Worm (Caenorhabditis elegans) whole organism, L4 larva: ENCODE measurements around the gene R05G6.4.

Experiments used
- T20F7.1 ChIP-seq: fragments of 200-800 bp; sonication (Bioruptor generic); optimal IDR thresholded peaks from 2 replicates; lab custom pipeline; 2018; ENCODE audit warnings: mild to moderate bottlenecking, missing genetic modification characterization, missing compliant biosample characterization
- ZK337.2 ChIP-seq: fragments of 200-800 bp; sonication (Bioruptor generic); IDR thresholded peaks from 2 replicates; pipeline ENCODE4 v1.3.6; 2022; ENCODE audit warnings: missing genetic modification reagents, missing genetic modification characterization, missing compliant biosample characterization
- aly-2 ChIP-seq: sonication (generic microtip); optimal IDR thresholded peaks from 2 replicates; lab custom pipeline; 2018; ENCODE audit warnings: missing biosample characterization, missing genetic modification characterization
- arid-1 ChIP-seq: fragments of 200-800 bp; sonication (Bioruptor generic); conservative IDR thresholded peaks from 2 replicates; pipeline ENCODE4 v1.3.6; 2022; ENCODE audit warnings: missing genetic modification reagents, missing genetic modification characterization, missing compliant biosample characterization
- ceh-32 ChIP-seq: sonication (generic microtip); optimal IDR thresholded peaks from 2 replicates; lab custom pipeline; 2016; ENCODE audit warnings: mild to moderate bottlenecking, missing genetic modification characterization, missing compliant biosample characterization; ENCODE audit not compliant: poor library complexity
- dmd-6 ChIP-seq: fragments of 200-800 bp; sonication (Bioruptor generic); IDR thresholded peaks from 2 replicates; pipeline ENCODE4 v1.3.6; 2022; ENCODE audit warnings: missing genetic modification reagents, missing genetic modification characterization, missing compliant biosample characterization
- dmd-8 ChIP-seq: fragments of 200-800 bp; sonication (Bioruptor generic); IDR thresholded peaks from 2 replicates; pipeline ENCODE4 v1.3.6; 2022; ENCODE audit warnings: missing genetic modification characterization, missing compliant biosample characterization
- dmd-9 ChIP-seq: fragments of 200-800 bp; sonication (Bioruptor generic); IDR thresholded peaks from 2 replicates; pipeline ENCODE4 v1.3.6; 2022; ENCODE audit warnings: missing genetic modification reagents, missing genetic modification characterization, missing compliant biosample characterization
- dve-1 ChIP-seq: sonication (generic microtip); optimal IDR thresholded peaks from 2 replicates; lab custom pipeline; 2017; ENCODE audit warnings: antibody characterized with exemption, mild to moderate bottlenecking, missing genetic modification characterization, missing compliant biosample characterization; ENCODE audit not compliant: insufficient read depth
- fos-1 ChIP-seq: fragments of 150-350 bp; optimal IDR thresholded peaks from 2 replicates; lab custom pipeline; 2014; ENCODE audit warnings: missing biosample characterization, missing genetic modification characterization
- hif-1 ChIP-seq, 2 experiments: sonication (generic microtip); optimal IDR thresholded peaks; 2 replicates each; lab custom pipeline; 2016 to 2017; ENCODE audit warnings: missing compliant biosample characterization in 2 of 2, missing genetic modification characterization in 2 of 2, missing genetic modification reagents in 2 of 2, missing genotype in 2 of 2, mild to moderate bottlenecking in 1 of 2
- hlh-30 ChIP-seq: sonication (generic microtip); optimal IDR thresholded peaks from 2 replicates; lab custom pipeline; 2017; ENCODE audit warnings: antibody characterized with exemption, mild to moderate bottlenecking, missing genetic modification characterization, missing compliant biosample characterization; ENCODE audit not compliant: insufficient read depth
- jun-1 ChIP-seq: fragments of 150-350 bp; optimal IDR thresholded peaks from 2 replicates; lab custom pipeline; 2014; ENCODE audit warnings: missing biosample characterization, missing genetic modification reagents, missing genetic modification characterization
- lin-15B ChIP-seq: fragments of 150-350 bp; sonication (generic microtip); optimal IDR thresholded peaks from 3 replicates; lab custom pipeline; 2014; ENCODE audit warnings: missing biosample characterization, missing genetic modification characterization
- lin-29 ChIP-seq: fragments of 200-800 bp; sonication (Bioruptor generic); IDR thresholded peaks from 2 replicates; pipeline ENCODE4 v1.3.6; 2022; ENCODE audit warnings: missing genetic modification reagents, missing genetic modification characterization, missing compliant biosample characterization
- lsy-2 ChIP-seq, 2 experiments: fragments of 150-350 bp in 1 of 2; sonication (generic microtip) in 1 of 2; optimal IDR thresholded peaks; 2 replicates each; lab custom pipeline; 2014 to 2017; ENCODE audit warnings: missing biosample characterization in 2 of 2, missing genetic modification characterization in 2 of 2
- mdl-1 ChIP-seq, 2 experiments: fragments of 150-350 bp in 1 of 2; sonication (generic microtip) in 1 of 2; optimal IDR thresholded peaks; 2 replicates each; lab custom pipeline; 2014 to 2017; ENCODE audit warnings: missing biosample characterization in 2 of 2, missing genetic modification characterization in 2 of 2
- nhr-28 ChIP-seq: fragments of 150-350 bp; optimal IDR thresholded peaks from 2 replicates; lab custom pipeline; 2014; ENCODE audit warnings: missing biosample characterization, missing genetic modification characterization
- nhr-41 ChIP-seq: fragments of 200-800 bp; sonication (Bioruptor generic); IDR thresholded peaks from 2 replicates; pipeline ENCODE4 v1.3.6; 2022; ENCODE audit warnings: missing genetic modification reagents, missing genetic modification characterization, missing compliant biosample characterization
- pqm-1 ChIP-seq: sonication (generic microtip); optimal IDR thresholded peaks from 2 replicates; lab custom pipeline; 2017; ENCODE audit warnings: missing biosample characterization, missing genetic modification characterization
- sdz-12 ChIP-seq: fragments of 200-800 bp; sonication (Bioruptor generic); optimal IDR thresholded peaks from 2 replicates; lab custom pipeline; 2018; ENCODE audit warnings: mild to moderate bottlenecking, missing genetic modification characterization, missing compliant biosample characterization
- skn-1 ChIP-seq: fragments of 150-350 bp; optimal IDR thresholded peaks from 2 replicates; lab custom pipeline; 2014; ENCODE audit warnings: missing biosample characterization, missing genetic modification characterization
- snpc-4 ChIP-seq: fragments of 150-350 bp; optimal IDR thresholded peaks from 2 replicates; lab custom pipeline; 2014; ENCODE audit warnings: missing biosample characterization, missing genetic modification characterization
- spr-3 ChIP-seq: fragments of 200-800 bp; sonication (Bioruptor generic); optimal IDR thresholded peaks from 2 replicates; lab custom pipeline; 2018; ENCODE audit warnings: mild to moderate bottlenecking, missing genetic modification characterization, missing compliant biosample characterization
- tra-1 ChIP-seq: fragments of 200-800 bp; sonication (Bioruptor generic); IDR thresholded peaks from 2 replicates; pipeline ENCODE4 v1.3.6; 2022; ENCODE audit warnings: missing genetic modification reagents, missing genetic modification characterization, missing compliant biosample characterization
- unc-130 ChIP-seq: sonication (generic microtip); optimal IDR thresholded peaks from 2 replicates; lab custom pipeline; 2016; ENCODE audit warnings: missing genetic modification reagents, missing genetic modification characterization, missing compliant biosample characterization
- unc-62 ChIP-seq, 3 experiments: fragments of 150-350 bp in 1 of 3; sonication (generic microtip); optimal IDR thresholded peaks in 2 of 3; peaks in 1 of 3; 1 replicate in 1 of 3; 2 replicates in 2 of 3; lab custom pipeline; 2014 to 2017; ENCODE audit warnings: missing biosample characterization in 3 of 3, missing genetic modification characterization in 3 of 3, missing genetic modification reagents in 3 of 3, missing genotype in 1 of 3
- zip-11 ChIP-seq: fragments of 200-800 bp; sonication (Bioruptor generic); IDR thresholded peaks from 2 replicates; pipeline ENCODE4 v1.3.6; 2022; ENCODE audit warnings: missing genetic modification characterization, missing compliant biosample characterization
- ztf-11 ChIP-seq: fragments of 150-350 bp; optimal IDR thresholded peaks from 2 replicates; lab custom pipeline; 2014; ENCODE audit warnings: missing biosample characterization, missing genetic modification characterization

R05G6.4 gene

DNA sequence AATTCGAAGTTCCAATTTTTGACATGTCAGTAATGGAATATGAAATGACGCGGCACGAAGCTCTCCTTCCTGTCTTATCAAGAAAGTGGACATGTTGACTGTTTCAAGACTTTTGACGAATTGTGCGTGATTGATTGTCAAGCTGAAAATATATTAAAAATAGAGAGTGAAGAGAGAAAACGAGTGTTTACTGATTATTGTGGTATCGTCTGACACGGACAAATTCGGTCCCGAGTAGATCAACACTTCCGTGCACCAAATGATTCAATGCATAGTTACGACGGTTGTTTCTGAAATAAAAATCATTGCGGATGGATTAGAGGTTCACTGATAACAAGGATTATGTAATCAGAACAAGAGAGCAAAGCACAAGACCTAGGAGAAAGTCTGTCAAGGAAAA lies 45.9 kb upstream of the R05G6.4 start:
- TF ChIP-seq pqm-1 (tag; lab: Kevin White, UChicago), result peak; percentile 48
- TF ChIP-seq jun-1 (tag; lab: Kevin White, UChicago), result no peak
- TF ChIP-seq tra-1 (GFP tag; lab: Robert Waterston, UW), result 0 out of 2 replicates have a peak, but pooled peaks have one; percentile 15

DNA sequence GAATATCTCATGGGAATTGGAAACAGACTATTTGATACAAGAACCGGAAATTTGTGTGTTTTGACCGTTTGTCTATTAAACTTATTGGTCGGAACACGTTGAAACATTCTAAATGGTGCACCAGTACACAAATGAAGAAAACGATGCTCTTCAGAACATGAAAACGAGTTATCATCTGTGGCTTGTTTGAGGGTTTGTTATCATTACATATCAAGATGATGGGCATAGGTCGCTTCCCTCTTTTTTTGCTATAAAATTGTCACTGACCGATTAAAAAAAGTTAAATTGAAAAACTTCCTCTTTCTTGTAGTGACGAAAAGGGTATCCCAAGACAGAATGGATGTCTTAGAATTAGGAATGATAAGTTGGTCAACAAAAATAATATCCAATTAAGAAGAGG lies 44.4 kb upstream of the R05G6.4 start:
- TF ChIP-seq zip-11 (GFP tag; lab: Robert Waterston, UW), result no peak
- TF ChIP-seq arid-1 (GFP tag; lab: Robert Waterston, UW), result no peak
- no peak for TF ChIP-seq dve-1
- no peak for TF ChIP-seq lin-29 (GFP tag; lab: Robert Waterston, UW)
- TF ChIP-seq ZK337.2 (GFP tag; lab: Robert Waterston, UW), result no peak
- no peak for TF ChIP-seq ztf-11 (tag; lab: Kevin White, UChicago)
- no peak for TF ChIP-seq hif-1 (tag; optimal IDR thresholded peaks at IDR 0.05; lab: Kevin White, UChicago)
- no peak for TF ChIP-seq snpc-4 (tag; lab: Kevin White, UChicago)
- TF ChIP-seq nhr-41 (GFP tag; lab: Robert Waterston, UW), result no peak
- no peak for TF ChIP-seq hlh-30
- TF ChIP-seq unc-62 (GFP tag; optimal IDR thresholded peaks at IDR 0.05 in 1 of 2; lab: Kevin White, UChicago), result peak in 1 of 2 experiments; percentile 9
- TF ChIP-seq unc-62 (tag; optimal IDR thresholded peaks at IDR 0.05; lab: Kevin White, UChicago), result no peak
- TF ChIP-seq ceh-32 (tag; lab: Kevin White, UChicago), result no peak
- TF ChIP-seq fos-1 (tag; lab: Kevin White, UChicago), result no peak
- peak; percentile 72 for TF ChIP-seq pqm-1 (tag; lab: Kevin White, UChicago)
- TF ChIP-seq T20F7.1 (GFP tag; lab: Kevin White, UChicago), result no peak

- TF ChIP-seq dmd-6 (GFP tag; lab: Robert Waterston, UW) (peak; percentile 40), nhr-28 (peak; percentile 12), aly-2 (no peak), unc-62 (GFP tag; optimal IDR thresholded peaks at IDR 0.05 in 1 of 2; lab: Kevin White, UChicago) (peak in 1 of 2 experiments; percentile 85), unc-62 (tag; optimal IDR thresholded peaks at IDR 0.05; lab: Kevin White, UChicago) (no peak), mdl-1 (tag; optimal IDR thresholded peaks at IDR 0.05; lab: Kevin White, UChicago) (peak in 1 of 2 experiments; percentile 12), sdz-12 (GFP tag; lab: Kevin White, UChicago) (no peak)
Measured at ce11 chrIV:7469782-7470413, 43.1 kb upstream of the R05G6.4 start, which contains the start of gene F55G1.7. TSS of gene F55G1.7 (minus strand) at chrIV:7469832.

ce11 chrIV:7473159-7473649 lies 39.8 kb upstream of the R05G6.4 start, which contains the start of the genes plk-3 and F55G1.6:
TSS of gene plk-3 (minus strand) at chrIV:7473209.
TSS of gene F55G1.6 (plus strand) at chrIV:7473517.
- no peak for TF ChIP-seq skn-1 (tag; lab: Kevin White, UChicago)
- peak; percentile 11 for TF ChIP-seq unc-130 (GFP tag; lab: Kevin White, UChicago)

DNA sequence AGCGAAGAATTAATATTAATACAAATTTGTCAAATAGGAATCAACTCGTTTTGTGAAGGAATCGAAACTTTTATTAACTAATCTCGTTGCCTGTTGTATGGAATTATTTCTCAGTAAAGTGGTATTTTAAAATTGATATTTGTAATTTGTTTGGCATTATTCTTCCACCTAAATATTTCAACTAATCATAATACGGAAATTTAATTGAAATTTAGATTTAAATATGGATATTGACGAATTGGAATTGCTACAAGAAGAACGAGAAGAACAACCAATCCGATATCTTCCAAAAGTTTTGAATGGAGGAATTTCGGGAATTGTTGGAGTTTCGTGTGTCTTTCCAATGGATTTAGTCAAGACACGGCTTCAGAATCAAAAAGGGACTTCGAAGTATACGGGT lies 38.2 kb upstream of the R05G6.4 start, which contains the start of gene slc-25A18.2:
Gene slc-25A18.2, plus strand, starts transcription at position 216 of the 400 bp plus-strand sequence.
- TF ChIP-seq unc-62 (GFP tag; optimal IDR thresholded peaks at IDR 0.05 in 1 of 2; lab: Kevin White, UChicago), result peak in 1 of 2 experiments; percentile 68
- TF ChIP-seq unc-62 (tag; optimal IDR thresholded peaks at IDR 0.05; lab: Kevin White, UChicago), result no peak
- no peak for TF ChIP-seq mdl-1 (tag; optimal IDR thresholded peaks at IDR 0.05; lab: Kevin White, UChicago)
- no peak for TF ChIP-seq dmd-9 (GFP tag; lab: Robert Waterston, UW)
- TF ChIP-seq lin-15B, result no peak

DNA sequence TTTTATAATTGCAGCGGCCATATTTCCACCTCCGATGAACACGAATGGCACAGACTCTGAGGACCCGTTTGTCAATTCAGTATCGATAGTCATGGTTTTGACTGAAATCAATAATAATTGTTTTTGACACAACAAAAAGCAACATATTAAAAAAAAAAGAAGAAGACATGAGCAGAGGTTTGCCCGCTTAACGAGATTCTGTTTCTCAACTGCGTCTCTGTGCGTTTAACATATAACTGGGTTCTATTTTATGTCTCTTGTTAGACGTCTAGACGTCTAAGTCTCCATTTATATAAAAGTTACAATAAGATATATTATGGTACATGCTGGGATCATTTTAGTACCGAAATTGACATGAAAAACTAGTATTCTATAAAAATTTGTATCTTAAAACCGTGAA lies 35.8 kb upstream of the R05G6.4 start, which contains the start of gene pycr-4:
Gene pycr-4, minus strand, starts transcription at position 101 of the 400 bp plus-strand sequence.
- TF ChIP-seq spr-3 (GFP tag; lab: Kevin White, UChicago) (no peak), dmd-8 (GFP tag; lab: Robert Waterston, UW) (no peak), lsy-2 (tag; optimal IDR thresholded peaks at IDR 0.05; lab: Kevin White, UChicago) (no peak)
